Worm (Caenorhabditis elegans) whole organism, young adult: ENCODE results near the gene F41F3.9.

Experiments used
- aptf-3 ChIP-seq: fragments of 200-800 bp; sonication (Bioruptor generic); IDR thresholded peaks from 2 replicates; pipeline ENCODE4 v1.3.6; 2022; ENCODE audit warnings: missing genetic modification characterization, missing compliant biosample characterization
- cebp-1 ChIP-seq, 2 experiments: fragments of 200-800 bp in 1 of 2; sonication (Bioruptor generic) in 1 of 2; sonication (generic microtip) in 1 of 2; IDR thresholded peaks in 1 of 2; optimal IDR thresholded peaks in 1 of 2; 2 replicates each; pipeline versions ENCODE4 v1.3.6 to Lab custom; 2017 to 2022; ENCODE audit warnings: missing compliant biosample characterization in 2 of 2, missing genetic modification characterization in 2 of 2, mild to moderate bottlenecking in 1 of 2, missing genetic modification reagents in 1 of 2, moderate library complexity in 1 of 2
- gei-17 ChIP-seq: fragments of 200-800 bp; sonication (Bioruptor generic); optimal IDR thresholded peaks from 2 replicates; lab custom pipeline; 2018; ENCODE audit warnings: mild to moderate bottlenecking, missing genetic modification characterization, missing compliant biosample characterization
- hmg-1.2 ChIP-seq: fragments of 200-800 bp; sonication (Bioruptor generic); IDR thresholded peaks from 2 replicates; pipeline ENCODE4 v1.3.6; 2022; ENCODE audit warnings: missing genetic modification reagents, missing genetic modification characterization, missing compliant biosample characterization
- lag-1 ChIP-seq: fragments of 200-800 bp; sonication (Bioruptor generic); IDR thresholded peaks from 2 replicates; pipeline ENCODE4 v1.3.6; 2022; ENCODE audit warnings: missing genetic modification reagents, missing genetic modification characterization, missing compliant biosample characterization
- lin-54 ChIP-seq: fragments of 200-800 bp; sonication (Bioruptor generic); optimal IDR thresholded peaks from 2 replicates; lab custom pipeline; 2018; ENCODE audit warnings: mild to moderate bottlenecking, missing genetic modification characterization, missing compliant biosample characterization
- lsy-27 ChIP-seq: sonication (generic microtip); optimal IDR thresholded peaks from 2 replicates; lab custom pipeline; 2017; ENCODE audit warnings: missing genetic modification characterization, mild to moderate bottlenecking, missing compliant biosample characterization, antibody characterized with exemption, missing genotype, borderline replicate concordance; ENCODE audit not compliant: insufficient read depth
- rpc-1 ChIP-seq, 2 experiments: fragments of 150-350 bp in 1 of 2; sonication (generic microtip) in 1 of 2; optimal IDR thresholded peaks; 2 replicates each; lab custom pipeline; 2014 to 2018; ENCODE audit warnings: missing biosample characterization in 1 of 2, missing genetic modification characterization in 1 of 2, missing genetic modification reagents in 1 of 2, missing genotype in 1 of 2
- ztf-6 ChIP-seq: fragments of 200-800 bp; sonication (Bioruptor generic); IDR thresholded peaks from 2 replicates; pipeline ENCODE4 v1.3.6; 2022; ENCODE audit warnings: missing genetic modification reagents, missing genetic modification characterization, missing compliant biosample characterization

ce11 chrV:4692382-4693281, 37.4 kb downstream of the F41F3.9 start, which contains the start of gene cpg-8:
- no peak for TF ChIP-seq rpc-1 (optimal IDR thresholded peaks at IDR 0.05; lab: Kevin White, UChicago)
- TF ChIP-seq rpc-1 (tag; optimal IDR thresholded peaks at IDR 0.05; lab: Kevin White, UChicago) = no peak
- TF ChIP-seq lag-1 (GFP tag; lab: Robert Waterston, UW) = no peak
- no peak for TF ChIP-seq lsy-27
- no peak for TF ChIP-seq gei-17 (GFP tag; lab: Kevin White, UChicago)
- TF ChIP-seq aptf-3 (GFP tag; lab: Robert Waterston, UW) = no peak
- TF ChIP-seq hmg-1.2 = 0 out of 2 replicates have a peak, but pooled peaks have one; percentile 6
- TF ChIP-seq cebp-1 (GFP tag; IDR thresholded peaks at IDR 0.05; lab: Robert Waterston, UW) = no peak
- TF ChIP-seq cebp-1 (tag; optimal IDR thresholded peaks at IDR 0.05; lab: Kevin White, UChicago) = no peak
- TF ChIP-seq ztf-6 (GFP tag; lab: Robert Waterston, UW) = no peak
- TF ChIP-seq lin-54 = peak; percentile 17
